Worm (Caenorhabditis elegans) whole organism, L1 larva: ENCODE data around the gene unc-83.

Source experiments
- alr-1 ChIP-seq: fragments of 200-800 bp; sonication (Bioruptor generic); optimal IDR thresholded peaks from 2 replicates; lab custom pipeline; 2018; ENCODE audit warnings: borderline replicate concordance, mild to moderate bottlenecking, missing genetic modification characterization, missing compliant biosample characterization
- aly-2 ChIP-seq: fragments of 150-350 bp; optimal IDR thresholded peaks from 2 replicates; lab custom pipeline; 2014; ENCODE audit warnings: missing biosample characterization, missing genetic modification characterization
- ama-1 ChIP-seq: fragments of 150-350 bp; optimal IDR thresholded peaks from 2 replicates; lab custom pipeline; 2014
- blmp-1 ChIP-seq: fragments of 150-350 bp; optimal IDR thresholded peaks from 2 replicates; lab custom pipeline; 2014; ENCODE audit warnings: missing biosample characterization, missing genetic modification characterization
- ceh-63 ChIP-seq: fragments of 200-800 bp; sonication (Bioruptor generic); optimal IDR thresholded peaks from 2 replicates; lab custom pipeline; 2018; ENCODE audit warnings: mild to moderate bottlenecking, missing genetic modification characterization, missing compliant biosample characterization
- ceh-90 ChIP-seq: sonication (generic microtip); optimal IDR thresholded peaks from 2 replicates; lab custom pipeline; 2016; ENCODE audit warnings: missing genetic modification characterization, missing compliant biosample characterization
- dpl-1 ChIP-seq, 3 experiments: fragments of 150-350 bp in 2 of 3; sonication (generic microtip) in 1 of 3; optimal IDR thresholded peaks; 2 replicates each; lab custom pipeline; 2014 to 2017; ENCODE audit warnings: missing biosample characterization in 3 of 3, missing genetic modification characterization in 3 of 3, missing genetic modification reagents in 3 of 3
- dsc-1 ChIP-seq: sonication (generic microtip); optimal IDR thresholded peaks from 2 replicates; lab custom pipeline; 2016; ENCODE audit warnings: mild to moderate bottlenecking, missing genetic modification characterization, missing compliant biosample characterization
- egl-13 ChIP-seq: sonication (generic microtip); optimal IDR thresholded peaks from 2 replicates; lab custom pipeline; 2016; ENCODE audit warnings: missing genotype, missing genetic modification reagents, missing genetic modification characterization, missing compliant biosample characterization
- egl-27 ChIP-seq, 2 experiments: fragments of 150-350 bp in 1 of 2; sonication (generic microtip); optimal IDR thresholded peaks; 3 replicates each; lab custom pipeline; 2017 to 2018; ENCODE audit warnings: missing biosample characterization in 2 of 2, missing genetic modification characterization in 2 of 2, missing genetic modification reagents in 2 of 2
- elt-2 ChIP-seq: sonication (generic microtip); optimal IDR thresholded peaks from 2 replicates; lab custom pipeline; 2016; ENCODE audit warnings: missing genetic modification characterization, mild to moderate bottlenecking, inconsistent platforms, missing compliant biosample characterization, missing genetic modification reagents
- ets-5 ChIP-seq: fragments of 200-800 bp; sonication (Bioruptor generic); IDR thresholded peaks from 2 replicates; pipeline ENCODE4 v1.3.6; 2022; ENCODE audit warnings: missing genetic modification characterization, missing compliant biosample characterization
- fkh-10 ChIP-seq: sonication (generic microtip); optimal IDR thresholded peaks from 2 replicates; lab custom pipeline; 2017; ENCODE audit warnings: missing biosample characterization, missing genetic modification reagents, missing genetic modification characterization
- fkh-8 ChIP-seq: sonication (generic microtip); optimal IDR thresholded peaks from 2 replicates; lab custom pipeline; 2016; ENCODE audit warnings: mild to moderate bottlenecking, missing genetic modification characterization, missing compliant biosample characterization
- fos-1 ChIP-seq: fragments of 150-350 bp; optimal IDR thresholded peaks from 2 replicates; lab custom pipeline; 2014; ENCODE audit warnings: missing biosample characterization, missing genetic modification characterization
- hlh-17 ChIP-seq: fragments of 200-800 bp; sonication (Bioruptor generic); optimal IDR thresholded peaks from 2 replicates; lab custom pipeline; 2018; ENCODE audit warnings: missing genetic modification characterization, mild to moderate bottlenecking, missing compliant biosample characterization, moderate library complexity, borderline replicate concordance
- hlh-4 ChIP-seq: sonication (generic microtip); optimal IDR thresholded peaks from 2 replicates; lab custom pipeline; 2016; ENCODE audit warnings: mild to moderate bottlenecking, missing genetic modification characterization, missing compliant biosample characterization
- irx-1 ChIP-seq: sonication (generic microtip); optimal IDR thresholded peaks from 2 replicates; lab custom pipeline; 2016; ENCODE audit warnings: missing genetic modification characterization, missing compliant biosample characterization
- isw-1 ChIP-seq: fragments of 200-800 bp; sonication (Bioruptor generic); IDR thresholded peaks from 2 replicates; pipeline ENCODE4 v1.3.6; 2022; ENCODE audit warnings: missing genetic modification characterization, missing compliant biosample characterization
- lin-13 ChIP-seq: fragments of 150-350 bp; optimal IDR thresholded peaks from 2 replicates; lab custom pipeline; 2014; ENCODE audit warnings: missing biosample characterization, missing genetic modification reagents, missing genetic modification characterization
- lin-15B ChIP-seq: fragments of 150-350 bp; sonication (generic microtip); optimal IDR thresholded peaks from 3 replicates; lab custom pipeline; 2014; ENCODE audit warnings: missing biosample characterization, missing genetic modification characterization
- lin-35 ChIP-seq, 2 experiments: fragments of 150-350 bp; optimal IDR thresholded peaks; 2 replicates each; lab custom pipeline; 2014; ENCODE audit warnings: missing biosample characterization in 2 of 2, missing genetic modification characterization in 2 of 2, missing genetic modification reagents in 2 of 2
- lir-3 ChIP-seq: sonication (generic microtip); optimal IDR thresholded peaks from 2 replicates; lab custom pipeline; 2016; ENCODE audit warnings: mild to moderate bottlenecking, missing genetic modification characterization, moderate library complexity, missing compliant biosample characterization; ENCODE audit not compliant: poor library complexity
- mab-9 ChIP-seq: fragments of 200-800 bp; sonication (Bioruptor generic); IDR thresholded peaks from 2 replicates; pipeline ENCODE4 v1.3.6; 2022; ENCODE audit warnings: missing genetic modification reagents, missing genetic modification characterization, missing compliant biosample characterization
- mef-2 ChIP-seq: fragments of 150-350 bp; optimal IDR thresholded peaks from 2 replicates; lab custom pipeline; 2014; ENCODE audit warnings: missing biosample characterization, missing genetic modification characterization
- mep-1 ChIP-seq: fragments of 150-350 bp; optimal IDR thresholded peaks from 2 replicates; lab custom pipeline; 2014; ENCODE audit warnings: missing biosample characterization, missing genetic modification characterization
- nhr-11 ChIP-seq: fragments of 150-350 bp; optimal IDR thresholded peaks from 2 replicates; lab custom pipeline; 2014; ENCODE audit warnings: missing biosample characterization, missing genetic modification characterization
- nhr-237 ChIP-seq: fragments of 150-350 bp; optimal IDR thresholded peaks from 2 replicates; lab custom pipeline; 2014; ENCODE audit warnings: missing biosample characterization, missing genetic modification characterization
- nhr-28 ChIP-seq: fragments of 150-350 bp; optimal IDR thresholded peaks from 2 replicates; lab custom pipeline; 2014; ENCODE audit warnings: missing biosample characterization, missing genetic modification characterization
- nhr-77 ChIP-seq: fragments of 150-350 bp; optimal IDR thresholded peaks from 2 replicates; lab custom pipeline; 2014; ENCODE audit warnings: missing biosample characterization, missing genetic modification characterization
- nhr-90 ChIP-seq: sonication (generic microtip); optimal IDR thresholded peaks from 2 replicates; lab custom pipeline; 2016; ENCODE audit warnings: mild to moderate bottlenecking, missing genetic modification characterization, missing compliant biosample characterization; ENCODE audit not compliant: poor library complexity
- pag-3 ChIP-seq: sonication (generic microtip); optimal IDR thresholded peaks from 2 replicates; lab custom pipeline; 2017; ENCODE audit warnings: missing genetic modification characterization, mild to moderate bottlenecking, missing compliant biosample characterization, antibody characterized with exemption, borderline replicate concordance; ENCODE audit not compliant: insufficient read depth
- pqm-1 ChIP-seq: sonication (generic microtip); optimal IDR thresholded peaks from 3 replicates; lab custom pipeline; 2017; ENCODE audit warnings: missing biosample characterization, missing genetic modification characterization
- rnt-1 ChIP-seq: sonication (generic microtip); optimal IDR thresholded peaks from 2 replicates; lab custom pipeline; 2016; ENCODE audit warnings: mild to moderate bottlenecking, missing genetic modification characterization, moderate library complexity, missing compliant biosample characterization
- snu-23 ChIP-seq: sonication (generic microtip); optimal IDR thresholded peaks from 2 replicates; lab custom pipeline; 2016; ENCODE audit warnings: missing genetic modification characterization, missing compliant biosample characterization
- sup-37 ChIP-seq: fragments of 200-800 bp; sonication (Bioruptor generic); optimal IDR thresholded peaks from 2 replicates; lab custom pipeline; 2018; ENCODE audit warnings: mild to moderate bottlenecking, missing genetic modification characterization, missing compliant biosample characterization
- tbx-2 ChIP-seq: sonication (generic microtip); optimal IDR thresholded peaks from 2 replicates; lab custom pipeline; 2016; ENCODE audit warnings: missing genetic modification characterization, missing compliant biosample characterization
- unc-130 ChIP-seq: fragments of 150-350 bp; optimal IDR thresholded peaks from 2 replicates; lab custom pipeline; 2017; ENCODE audit warnings: missing biosample characterization, missing genetic modification characterization, inconsistent platforms
- unc-86 ChIP-seq: sonication (generic microtip); optimal IDR thresholded peaks from 2 replicates; lab custom pipeline; 2016; ENCODE audit warnings: missing genetic modification characterization, missing compliant biosample characterization
- xbp-1 ChIP-seq: sonication (generic microtip); optimal IDR thresholded peaks from 2 replicates; lab custom pipeline; 2016; ENCODE audit warnings: missing genetic modification characterization, missing compliant biosample characterization
- zag-1 ChIP-seq: fragments of 150-350 bp; optimal IDR thresholded peaks from 2 replicates; lab custom pipeline; 2014; ENCODE audit warnings: missing biosample characterization, missing genetic modification characterization

The unc-83 gene

DNA sequence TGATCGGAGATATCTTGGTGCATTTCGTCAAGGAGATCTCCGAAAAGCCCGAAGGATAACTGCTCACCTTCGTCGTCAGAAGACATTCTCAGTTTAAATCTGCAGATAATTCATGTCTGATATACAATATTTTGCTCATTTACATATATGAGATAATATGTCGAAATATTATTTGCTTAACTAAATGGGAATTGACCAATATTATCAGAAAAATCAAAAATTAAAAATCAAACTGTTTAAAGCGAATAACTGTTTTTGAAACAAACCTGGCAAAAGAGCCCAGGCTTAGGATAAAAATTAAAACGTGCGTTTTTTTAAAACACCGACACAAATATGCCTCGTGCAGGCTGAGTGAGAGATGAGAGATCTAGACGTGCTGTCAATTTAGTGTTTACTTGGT lies 23.3 kb upstream of the unc-83 start, which contains the start of gene T05H4.15:
Gene T05H4.15 (minus strand): TSS at position 101 of the 400 bp plus-strand sequence.
- TF ChIP-seq tbx-2: no peak
- TF ChIP-seq xbp-1 (tag; lab: Kevin White, UChicago): no peak
- TF ChIP-seq fos-1 (tag; lab: Kevin White, UChicago): no peak
- no peak for TF ChIP-seq alr-1
- no peak for TF ChIP-seq ceh-63 (GFP tag; lab: Kevin White, UChicago)
- no peak for TF ChIP-seq ets-5 (GFP tag; lab: Robert Waterston, UW)
- no peak for TF ChIP-seq irx-1 (tag; lab: Kevin White, UChicago)
- no peak for TF ChIP-seq lir-3 (tag; lab: Kevin White, UChicago)
- no peak for TF ChIP-seq unc-130 (tag; lab: Kevin White, UChicago)
- TF ChIP-seq nhr-28: no peak
- TF ChIP-seq egl-27 (tag; optimal IDR thresholded peaks at IDR 0.05; lab: Kevin White, UChicago): no peak
- TF ChIP-seq lin-15B: no peak
- TF ChIP-seq nhr-237 (tag; lab: Kevin White, UChicago): no peak
- TF ChIP-seq ceh-90: no peak
- TF ChIP-seq pqm-1: no peak
- TF ChIP-seq nhr-11 (tag; lab: Kevin White, UChicago): no peak

DNA sequence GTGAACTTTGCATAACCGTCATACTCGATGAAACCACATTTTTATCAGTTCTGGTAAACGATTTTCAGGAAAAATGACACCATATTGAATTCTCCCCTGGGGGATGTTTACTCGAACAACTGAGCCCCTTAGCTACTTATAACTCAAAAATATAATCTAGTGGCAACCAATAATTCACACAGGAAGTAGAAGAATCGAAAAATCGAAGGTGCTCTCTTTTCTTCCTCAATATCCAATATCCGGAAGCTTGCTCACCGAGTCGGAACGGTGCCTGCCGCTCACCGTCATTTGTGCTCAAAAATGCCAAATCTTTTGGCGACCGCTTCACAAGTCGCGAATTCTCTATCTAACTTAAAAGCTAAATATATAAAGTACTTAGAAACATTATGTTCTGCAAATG lies 22.8 kb upstream of the unc-83 start, which contains the start of gene T05H4.3:
Gene T05H4.3 (plus strand): TSS at position 301 of the 400 bp plus-strand sequence.
- no peak for TF ChIP-seq dpl-1 (GFP tag; optimal IDR thresholded peaks at IDR 0.05; lab: Kevin White, UChicago)
- no peak for TF ChIP-seq mep-1 (tag; lab: Kevin White, UChicago)
- no peak for TF ChIP-seq nhr-90
- no peak for TF ChIP-seq sup-37 (GFP tag; lab: Kevin White, UChicago)
- TF ChIP-seq fkh-10: no peak
- no peak for TF ChIP-seq lin-13 (GFP tag; lab: Kevin White, UChicago)
- TF ChIP-seq zag-1: no peak
- TF ChIP-seq nhr-77 (tag; lab: Kevin White, UChicago): no peak
- no peak for TF ChIP-seq ceh-63 (GFP tag; lab: Kevin White, UChicago)
- TF ChIP-seq ama-1: no peak
- no peak for TF ChIP-seq unc-86 (tag; lab: Kevin White, UChicago)
- no peak for TF ChIP-seq hlh-17 (GFP tag; lab: Kevin White, UChicago)
- TF ChIP-seq pag-3 (tag; lab: Kevin White, UChicago): no peak
- TF ChIP-seq egl-13 (tag; lab: Kevin White, UChicago): no peak
- TF ChIP-seq mef-2 (tag; lab: Kevin White, UChicago): no peak
- TF ChIP-seq, all 84 proteins: peak for 0

DNA sequence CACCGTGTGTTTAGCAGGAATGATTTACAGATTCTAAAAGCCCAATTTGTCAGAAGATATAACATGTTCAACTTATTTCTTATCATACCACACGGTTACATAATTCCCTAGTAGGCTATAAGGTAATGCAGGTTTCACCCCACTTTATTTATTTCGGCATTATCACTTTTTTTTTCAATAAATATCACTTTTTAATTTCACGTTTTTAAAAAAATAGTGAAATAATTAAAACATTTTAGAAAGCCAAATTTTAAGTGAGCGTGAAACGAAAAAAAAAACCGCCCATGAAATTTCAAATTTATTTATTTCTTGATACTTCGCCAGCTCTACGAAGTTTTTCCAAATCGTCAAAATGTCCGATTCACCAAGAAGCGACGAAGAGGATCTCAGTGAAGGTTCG lies 16.5 kb upstream of the unc-83 start, which contains the start of gene fbxa-196:
Gene fbxa-196 (plus strand): TSS at position 301 of the 400 bp plus-strand sequence.
- TF ChIP-seq blmp-1 (tag; lab: Kevin White, UChicago): no peak
- no peak for TF ChIP-seq egl-13 (tag; lab: Kevin White, UChicago)
- TF ChIP-seq mef-2 (tag; lab: Kevin White, UChicago): no peak
- TF ChIP-seq sup-37 (GFP tag; lab: Kevin White, UChicago): no peak
- TF ChIP-seq lin-35 (GFP tag; optimal IDR thresholded peaks at IDR 0.05; lab: Kevin White, UChicago): no peak
- no peak for TF ChIP-seq aly-2 (tag; lab: Kevin White, UChicago)
- no peak for TF ChIP-seq snu-23
- TF ChIP-seq hlh-4 (tag; lab: Kevin White, UChicago): no peak
- no peak for TF ChIP-seq rnt-1 (tag; lab: Kevin White, UChicago)
- TF ChIP-seq dsc-1 (tag; lab: Kevin White, UChicago): no peak
- TF ChIP-seq isw-1: no peak
- TF ChIP-seq mab-9 (GFP tag; lab: Robert Waterston, UW): no peak
- TF ChIP-seq lin-13 (GFP tag; lab: Kevin White, UChicago): no peak
- no peak for TF ChIP-seq elt-2 (tag; lab: Kevin White, UChicago)
- no peak for TF ChIP-seq fkh-8
